Worm (Caenorhabditis elegans): ENCODE data around the gene oatr-1.

DNA sequence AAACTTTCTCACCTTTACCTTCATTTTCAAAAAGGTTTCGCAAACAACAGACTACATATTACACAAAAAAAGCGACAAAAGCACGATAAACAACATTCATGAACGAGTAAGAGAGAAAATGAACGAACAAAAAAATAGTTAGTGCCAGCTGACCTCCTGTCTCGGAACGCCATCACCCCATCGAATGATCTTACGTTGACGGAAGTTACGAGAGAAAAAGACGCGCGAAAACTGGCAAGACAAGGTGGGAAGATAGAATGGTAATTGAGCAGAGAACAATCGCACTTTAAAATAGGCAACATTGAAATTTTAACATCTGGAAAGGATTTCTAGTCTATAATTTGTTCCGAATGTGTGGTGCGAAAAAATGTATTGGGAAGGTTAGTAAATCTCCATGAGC is 24.2 kb upstream of the oatr-1 start:
- TF ChIP-seq klf-2 (GFP tag; conservative IDR thresholded peaks at IDR 0.05) (no peak), flt-1 (GFP tag; IDR thresholded peaks at IDR 0.05) (no peak), ztf-29 (GFP tag; IDR thresholded peaks at IDR 0.05) (no peak), ztf-23 (GFP tag; IDR thresholded peaks at IDR 0.05) (no peak), ref-1 (GFP tag; conservative IDR thresholded peaks at IDR 0.05) (no peak), tab-1 (GFP tag; IDR thresholded peaks at IDR 0.05) (no peak), cog-1 (tag; optimal IDR thresholded peaks at IDR 0.05) (no peak)
